Worm (Caenorhabditis elegans) whole organism, L1 larva: ENCODE results near the gene Y55F3AM.9.

Source experiments
- lin-35 ChIP-seq, 2 experiments: fragments of 150-350 bp; optimal IDR thresholded peaks; 2 replicates each; lab custom pipeline; 2014; ENCODE audit warnings: missing biosample characterization in 2 of 2, missing genetic modification characterization in 2 of 2, missing genetic modification reagents in 2 of 2
- nhr-12 ChIP-seq: sonication (generic microtip); optimal IDR thresholded peaks from 2 replicates; lab custom pipeline; 2017; ENCODE audit warnings: missing biosample characterization, missing genetic modification characterization

- no peak for TF ChIP-seq nhr-12 (tag; lab: Kevin White, UChicago)
- no peak for TF ChIP-seq lin-35 (GFP tag; optimal IDR thresholded peaks at IDR 0.05; lab: Kevin White, UChicago)
Observed at ce11 chrIV:1019801-1020200, 10.3 kb upstream of the Y55F3AM.9 start.
